Worm (Caenorhabditis elegans): Measurements from ENCODE around the gene C25D7.9.

C25D7.9 gene

DNA sequence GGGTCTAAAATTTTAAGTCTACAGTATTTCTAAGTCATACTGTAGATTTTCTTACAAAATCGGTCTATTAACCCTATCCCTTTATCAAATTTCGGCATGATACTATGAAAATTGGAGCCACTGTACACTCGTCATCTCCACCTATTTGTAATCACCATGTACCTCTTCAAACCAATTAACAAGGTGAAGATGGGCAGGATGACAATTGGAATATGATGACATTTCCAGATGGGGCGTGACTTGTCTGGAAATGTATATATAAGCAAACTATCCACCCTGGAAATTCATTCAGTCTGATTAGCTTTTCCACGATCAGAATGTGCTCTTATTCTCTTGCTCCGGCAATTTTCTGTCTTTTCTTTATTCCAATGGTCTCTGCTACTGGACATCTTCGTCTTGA lies 44.3 kb downstream of the C25D7.9 start, which contains the start of gene Y75B12A.2:
Y75B12A.2 (plus strand) TSS at position 301 of the 400 bp plus-strand sequence.
- TF ChIP-seq pha-4 (tag; optimal IDR thresholded peaks at IDR 0.05) = no peak
- no peak for TF ChIP-seq flh-1 (GFP tag; optimal IDR thresholded peaks at IDR 0.05)
- TF ChIP-seq tbx-8 (GFP tag; optimal IDR thresholded peaks at IDR 0.05) = no peak
- TF ChIP-seq lsy-2 (tag; optimal IDR thresholded peaks at IDR 0.05) = no peak
- TF ChIP-seq ztf-11 (tag; optimal IDR thresholded peaks at IDR 0.05) = no peak
- no peak for TF ChIP-seq zip-8 (tag; optimal IDR thresholded peaks at IDR 0.05)
- TF ChIP-seq nhr-12 (tag; optimal IDR thresholded peaks at IDR 0.05) = no peak
- no peak for TF ChIP-seq ceh-83 (GFP tag; optimal IDR thresholded peaks at IDR 0.05)
- TF ChIP-seq unc-39 (tag; optimal IDR thresholded peaks at IDR 0.05) = no peak
- TF ChIP-seq elt-1 (tag; optimal IDR thresholded peaks at IDR 0.05; ENCODE audit: borderline replicate concordance, insufficient read depth) = no peak
- TF ChIP-seq elt-3 (tag; optimal IDR thresholded peaks at IDR 0.05) = no peak
- TF ChIP-seq ces-1 (GFP tag; optimal IDR thresholded peaks at IDR 0.05) = no peak
- TF ChIP-seq nhr-76 (tag; optimal IDR thresholded peaks at IDR 0.05) = no peak
- no peak for TF ChIP-seq ceh-43 (GFP tag; optimal IDR thresholded peaks at IDR 0.05)
- TF ChIP-seq bed-3 (GFP tag; optimal IDR thresholded peaks at IDR 0.05) = no peak
- TF ChIP-seq mab-5 (tag; optimal IDR thresholded peaks at IDR 0.05) = no peak
- no peak for TF ChIP-seq nhr-237 (tag; optimal IDR thresholded peaks at IDR 0.05)
- no peak for TF ChIP-seq sem-2 (GFP tag; optimal IDR thresholded peaks at IDR 0.05)

DNA sequence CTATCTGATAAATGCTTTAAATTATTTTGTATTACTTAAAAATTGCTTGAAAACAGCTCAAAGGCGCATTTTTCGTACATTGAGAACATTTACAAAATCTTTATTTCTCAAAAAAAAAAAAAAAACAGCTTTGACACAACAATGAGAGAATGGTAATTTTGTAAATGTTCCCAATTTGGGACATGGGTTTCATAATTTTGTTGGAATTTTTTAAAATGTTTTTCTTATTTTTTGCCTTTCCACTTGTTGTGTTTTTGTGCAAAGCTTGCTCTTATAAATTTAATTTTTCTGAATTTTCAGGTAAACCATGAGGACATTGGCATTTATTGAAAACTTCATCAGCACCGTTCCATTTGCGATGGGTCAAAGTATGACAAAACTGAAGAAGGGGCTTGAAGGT lies 46.7 kb downstream of the C25D7.9 start, which contains the start of gene T01G5.7:
T01G5.7 (plus strand) TSS at position 301 of the 400 bp plus-strand sequence.
- TF ChIP-seq ceh-39 (tag; optimal IDR thresholded peaks at IDR 0.05) = no peak
- TF ChIP-seq mls-2 (tag; optimal IDR thresholded peaks at IDR 0.05) = no peak
- no peak for TF ChIP-seq ztf-11 (tag; optimal IDR thresholded peaks at IDR 0.05)
- no peak for TF ChIP-seq ceh-83 (GFP tag; optimal IDR thresholded peaks at IDR 0.05)
- no peak for TF ChIP-seq lin-13 (tag; optimal IDR thresholded peaks at IDR 0.05)
- no peak for TF ChIP-seq ham-2 (GFP tag; optimal IDR thresholded peaks at IDR 0.05)

ce11 chrV:15113992-15114391 lies 49.1 kb downstream of the C25D7.9 start, which contains the start of gene T01G5.6:
Gene T01G5.6 (minus strand): TSS chrV:15114092.
- TF ChIP-seq sptf-1 (tag; optimal IDR thresholded peaks at IDR 0.05) (no peak), snpc-4 (tag; optimal IDR thresholded peaks at IDR 0.05) (no peak), nhr-2 (tag; optimal IDR thresholded peaks at IDR 0.05) (no peak), unc-120 (tag; optimal IDR thresholded peaks at IDR 0.05; ENCODE audit: poor library complexity, severe bottlenecking) (no peak), nhr-237 (tag; optimal IDR thresholded peaks at IDR 0.05) (no peak), mep-1 (tag; optimal IDR thresholded peaks at IDR 0.05) (no peak), tbx-8 (GFP tag; optimal IDR thresholded peaks at IDR 0.05) (no peak), ceh-43 (GFP tag; optimal IDR thresholded peaks at IDR 0.05) (no peak), bed-3 (GFP tag; optimal IDR thresholded peaks at IDR 0.05) (no peak), nhr-28 (tag; optimal IDR thresholded peaks at IDR 0.05) (no peak), M03D4.4 (tag; optimal IDR thresholded peaks at IDR 0.05) (no peak)

Measured in whole organism, mixed stage, embryonic.